Worm (Caenorhabditis elegans): ENCODE measurements around the gene srx-135.

ce11 chrV:13879241-13879640, 20.2 kb downstream of the srx-135 start, which contains the start of gene lbp-7:
- no peak for TF ChIP-seq ztf-11 (tag; optimal IDR thresholded peaks at IDR 0.05)
- TF ChIP-seq dpl-1 (GFP tag; optimal IDR thresholded peaks at IDR 0.05) = no peak
- TF ChIP-seq sox-4 (tag; optimal IDR thresholded peaks at IDR 0.05) = no peak
- TF ChIP-seq lsy-2 (tag; optimal IDR thresholded peaks at IDR 0.05) = no peak
- TF ChIP-seq nhr-76 (tag; optimal IDR thresholded peaks at IDR 0.05) = no peak
